Worm (Caenorhabditis elegans): ENCODE measurements around the gene ZK287.7.

DNA sequence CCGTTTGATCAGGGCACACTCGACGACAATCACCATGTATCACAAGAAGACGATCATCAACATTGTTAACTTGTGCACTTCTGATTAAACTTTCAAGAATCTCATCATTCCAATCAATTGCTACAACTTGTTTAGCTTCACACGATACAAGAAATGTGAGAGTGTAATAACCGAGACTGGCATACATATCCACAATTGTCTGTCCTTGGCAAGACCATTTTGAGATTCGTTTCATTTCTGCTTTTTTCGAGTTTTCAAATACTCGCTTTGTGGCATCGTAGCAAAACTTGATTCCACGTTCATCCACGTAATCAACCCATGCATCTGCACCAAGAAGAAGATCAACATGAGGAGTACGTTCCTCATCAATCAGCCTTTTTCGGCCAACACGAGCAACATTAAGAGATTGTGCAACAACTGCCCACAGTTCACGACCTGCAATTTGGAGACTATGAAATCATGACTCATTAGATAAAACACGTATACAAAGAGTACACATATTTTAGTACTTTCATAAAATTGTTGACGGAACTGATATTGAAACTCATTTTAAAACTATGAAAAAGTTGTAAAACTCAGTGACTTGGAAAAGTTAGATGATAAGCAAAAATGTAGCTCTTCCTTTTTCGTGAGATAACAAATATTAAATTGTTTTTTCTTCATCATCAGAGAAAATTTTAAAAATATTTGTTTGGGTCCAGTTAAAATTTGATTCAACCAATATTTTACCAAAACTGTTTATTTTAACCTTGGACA, 19.7 kb downstream of the ZK287.7 start:
- TF ChIP-seq nhr-237 (tag; optimal IDR thresholded peaks at IDR 0.05): no peak
- no peak for TF ChIP-seq egl-27 (tag; optimal IDR thresholded peaks at IDR 0.05)
- no peak for TF ChIP-seq unc-39 (tag; optimal IDR thresholded peaks at IDR 0.05)
- no peak for TF ChIP-seq R02D3.7 (tag; optimal IDR thresholded peaks at IDR 0.05)
- TF ChIP-seq snpc-4 (tag; optimal IDR thresholded peaks at IDR 0.05): no peak
- TF ChIP-seq mdl-1 (tag; optimal IDR thresholded peaks at IDR 0.05): no peak
- TF ChIP-seq nhr-10 (tag; optimal IDR thresholded peaks at IDR 0.05): no peak
- no peak for TF ChIP-seq F13H6.1 (tag; optimal IDR thresholded peaks at IDR 0.05)
- TF ChIP-seq sma-9 (GFP tag; optimal IDR thresholded peaks at IDR 0.05): no peak
- no peak for TF ChIP-seq sma-9 (tag; optimal IDR thresholded peaks at IDR 0.05)
- no peak for TF ChIP-seq zag-1 (tag; optimal IDR thresholded peaks at IDR 0.05)
- TF ChIP-seq ztf-4 (tag; optimal IDR thresholded peaks at IDR 0.05): no peak

Data from whole organism, L2 larva.